Worm (Caenorhabditis elegans): ENCODE results near the gene F21H12.3.

Gene F21H12.3

ce11 chrII:6061495-6061894 is 21.2 kb upstream of the F21H12.3 start (continued):
- peak; percentile 97 for TF ChIP-seq nhr-90 (tag; optimal IDR thresholded peaks at IDR 0.05; ENCODE audit: poor library complexity)
- no peak for TF ChIP-seq nhr-84 (tag; optimal IDR thresholded peaks at IDR 0.05)
- TF ChIP-seq lin-39 (tag; optimal IDR thresholded peaks at IDR 0.05): peak; percentile 85
- no peak for TF ChIP-seq ama-1 (optimal IDR thresholded peaks at IDR 0.05)
- no peak for TF ChIP-seq ceh-63 (GFP tag; optimal IDR thresholded peaks at IDR 0.05)
- TF ChIP-seq unc-86 (tag; optimal IDR thresholded peaks at IDR 0.05): peak; percentile 79
- TF ChIP-seq aly-2 (tag; optimal IDR thresholded peaks at IDR 0.05): peak; percentile 59
- TF ChIP-seq nhr-12 (tag; optimal IDR thresholded peaks at IDR 0.05): no peak
- TF ChIP-seq snu-23 (GFP tag; optimal IDR thresholded peaks at IDR 0.05): peak; percentile 93
- peak; percentile 81 for TF ChIP-seq grh-1 (GFP tag; IDR thresholded peaks at IDR 0.05)
- no peak for TF ChIP-seq pag-3 (tag; optimal IDR thresholded peaks at IDR 0.05; ENCODE audit: borderline replicate concordance, insufficient read depth)
- TF ChIP-seq efl-3 (GFP tag; optimal IDR thresholded peaks at IDR 0.05): peak; percentile 73
- no peak for TF ChIP-seq unc-30 (tag; optimal IDR thresholded peaks at IDR 0.05)
- TF ChIP-seq pax-3 (tag; optimal IDR thresholded peaks at IDR 0.05): peak; percentile 93
- TF ChIP-seq ceh-8 (GFP tag; optimal IDR thresholded peaks at IDR 0.05): peak; percentile 84
- no peak for TF ChIP-seq tlp-1 (tag; optimal IDR thresholded peaks at IDR 0.05)
- peak; percentile 86 for TF ChIP-seq mep-1 (tag; optimal IDR thresholded peaks at IDR 0.05)
- TF ChIP-seq ztf-4 (tag; optimal IDR thresholded peaks at IDR 0.05): peak; percentile 76
- TF ChIP-seq nhr-76 (tag; optimal IDR thresholded peaks at IDR 0.05): no peak
- peak; percentile 98 to 99 for TF ChIP-seq efl-1 (optimal IDR thresholded peaks at IDR 0.05)
- peak; percentile 97 to 100 for TF ChIP-seq efl-1 (GFP tag; optimal IDR thresholded peaks at IDR 0.05 in 1 of 2)
- peak; percentile 84 to 91 for TF ChIP-seq lsy-2 (tag; optimal IDR thresholded peaks at IDR 0.05)
- TF ChIP-seq dsc-1 (tag; optimal IDR thresholded peaks at IDR 0.05): peak; percentile 97
- peak; percentile 95 to 98 (median 97) for TF ChIP-seq dpl-1 (GFP tag; optimal IDR thresholded peaks at IDR 0.05)
- TF ChIP-seq unc-62 (GFP tag; optimal IDR thresholded peaks at IDR 0.05): no peak
- TF ChIP-seq pqm-1 (tag; optimal IDR thresholded peaks at IDR 0.05): no peak
- peak; percentile 96 for TF ChIP-seq irx-1 (tag; optimal IDR thresholded peaks at IDR 0.05)
- no peak for TF ChIP-seq aha-1 (tag; optimal IDR thresholded peaks at IDR 0.05)
- no peak for TF ChIP-seq nhr-77 (tag; optimal IDR thresholded peaks at IDR 0.05)
- peak; percentile 97 for TF ChIP-seq egl-13 (tag; optimal IDR thresholded peaks at IDR 0.05)
- peak; percentile 81 for TF ChIP-seq hlh-4 (tag; optimal IDR thresholded peaks at IDR 0.05)
- no peak for TF ChIP-seq alr-1 (tag; optimal IDR thresholded peaks at IDR 0.05; ENCODE audit: borderline replicate concordance)

ce11 chrII:6067066-6067465 is 15.7 kb upstream of the F21H12.3 start, which contains the start of gene H12I13.1:
H12I13.1 (minus strand) TSS chrII:6067166.
- TF ChIP-seq lin-35 (GFP tag; optimal IDR thresholded peaks at IDR 0.05) (no peak), unc-30 (tag; optimal IDR thresholded peaks at IDR 0.05) (no peak), nhr-90 (tag; optimal IDR thresholded peaks at IDR 0.05; ENCODE audit: poor library complexity) (no peak), tbx-2 (tag; optimal IDR thresholded peaks at IDR 0.05) (no peak), tlp-1 (tag; optimal IDR thresholded peaks at IDR 0.05) (no peak), skn-1 (tag; optimal IDR thresholded peaks at IDR 0.05) (no peak)

- TF ChIP-seq egl-13 (tag; optimal IDR thresholded peaks at IDR 0.05) (no peak), fkh-8 (tag; optimal IDR thresholded peaks at IDR 0.05) (no peak), blmp-1 (tag; optimal IDR thresholded peaks at IDR 0.05) (no peak)
Measured at ce11 chrII:6077604-6078003, 5.1 kb upstream of the F21H12.3 start, which contains the start of gene H12I13.6. H12I13.6 (plus strand) TSS chrII:6077904.

ce11 chrII:6080743-6081142 is 2.0 kb upstream of the F21H12.3 start, which contains the start of gene fbf-1:
fbf-1 (minus strand) TSS chrII:6080843.
- no peak for TF ChIP-seq hlh-17 (GFP tag; optimal IDR thresholded peaks at IDR 0.05; ENCODE audit: borderline replicate concordance)
- TF ChIP-seq skn-1 (tag; optimal IDR thresholded peaks at IDR 0.05): no peak
- TF ChIP-seq C04F5.9 (tag; optimal IDR thresholded peaks at IDR 0.05): no peak
- no peak for TF ChIP-seq pag-3 (tag; optimal IDR thresholded peaks at IDR 0.05; ENCODE audit: borderline replicate concordance, insufficient read depth)

Measured in whole organism, L1 larva.